Fruit fly (Drosophila melanogaster) whole organism, embryonic: ENCODE data around the gene HtrA2.

Experiments
- CG10209 ChIP-seq: fragments of 200-800 bp; sonication (Bioruptor generic); optimal IDR thresholded peaks from 3 replicates; lab custom pipeline; 2017; ENCODE audit warnings: missing biosample characterization, mild to moderate bottlenecking, missing genetic modification characterization, missing genetic modification reagents
- CG10543 ChIP-seq: fragments of 200-800 bp; sonication (Bioruptor generic); optimal IDR thresholded peaks from 3 replicates; lab custom pipeline; 2017; ENCODE audit warnings: missing biosample characterization, mild to moderate bottlenecking, missing genetic modification characterization, moderate library complexity
- CG12155 ChIP-seq: fragments of 200-800 bp; sonication (Bioruptor generic); optimal IDR thresholded peaks from 3 replicates; lab custom pipeline; 2016; ENCODE audit warnings: missing biosample characterization, missing genetic modification characterization
- CG12299 ChIP-seq: fragments of 200-800 bp; sonication (Bioruptor generic); optimal IDR thresholded peaks from 2 replicates; lab custom pipeline; 2018; ENCODE audit warnings: missing biosample characterization, mild to moderate bottlenecking, missing genetic modification characterization
- CG12769 ChIP-seq: fragments of 200-800 bp; sonication (Bioruptor generic); optimal IDR thresholded peaks from 2 replicates; lab custom pipeline; 2019; ENCODE audit warnings: missing biosample characterization, mild to moderate bottlenecking, missing genetic modification characterization, moderate library complexity
- CG13296 ChIP-seq: fragments of 200-800 bp; sonication (Bioruptor generic); optimal IDR thresholded peaks from 3 replicates; lab custom pipeline; 2018; ENCODE audit warnings: missing biosample characterization, mild to moderate bottlenecking, missing genetic modification characterization
- CG14014 ChIP-seq: fragments of 200-800 bp; sonication (Bioruptor generic); IDR thresholded peaks from 2 replicates; pipeline ENCODE4 v1.3.6; 2022; ENCODE audit warnings: missing biosample characterization, missing genetic modification characterization
- CG15011 ChIP-seq: fragments of 200-800 bp; sonication (Bioruptor generic); optimal IDR thresholded peaks from 3 replicates; lab custom pipeline; 2018; ENCODE audit warnings: missing biosample characterization, mild to moderate bottlenecking, missing genetic modification characterization
- CG2120 ChIP-seq: fragments of 200-800 bp; sonication (Bioruptor generic); optimal IDR thresholded peaks from 3 replicates; lab custom pipeline; 2016; ENCODE audit warnings: missing biosample characterization, missing genetic modification characterization
- CG2678 ChIP-seq: fragments of 200-800 bp; sonication (Bioruptor generic); optimal IDR thresholded peaks from 3 replicates; lab custom pipeline; 2019; ENCODE audit warnings: missing biosample characterization, mild to moderate bottlenecking, missing genetic modification characterization, moderate library complexity
- CG31441 ChIP-seq: fragments of 200-800 bp; sonication (Bioruptor generic); IDR thresholded peaks from 2 replicates; pipeline ENCODE4 v1.3.6; 2022; ENCODE audit warnings: missing biosample characterization, missing genetic modification characterization
- CG34376 ChIP-seq: fragments of 200-800 bp; sonication (Bioruptor generic); optimal IDR thresholded peaks from 2 replicates; lab custom pipeline; 2018; ENCODE audit warnings: missing biosample characterization, mild to moderate bottlenecking, missing genetic modification characterization
- CG4854 ChIP-seq: fragments of 200-800 bp; sonication (Bioruptor generic); optimal IDR thresholded peaks from 2 replicates; lab custom pipeline; 2016; ENCODE audit warnings: missing biosample characterization, missing genetic modification characterization, inconsistent platforms
- CG6683 ChIP-seq: fragments of 200-800 bp; sonication (Bioruptor generic); optimal IDR thresholded peaks from 2 replicates; lab custom pipeline; 2017; ENCODE audit warnings: missing biosample characterization, mild to moderate bottlenecking, missing genetic modification characterization, missing genetic modification reagents
- CG7987 ChIP-seq: fragments of 200-800 bp; sonication (Bioruptor generic); optimal IDR thresholded peaks from 2 replicates; lab custom pipeline; 2018; ENCODE audit warnings: missing biosample characterization, mild to moderate bottlenecking, missing genetic modification characterization, moderate library complexity
- CG8281 ChIP-seq: fragments of 200-800 bp; sonication (Bioruptor generic); optimal IDR thresholded peaks from 2 replicates; lab custom pipeline; 2018; ENCODE audit warnings: missing biosample characterization, mild to moderate bottlenecking, missing genetic modification characterization, moderate library complexity
- CG8290 ChIP-seq, 3 experiments: fragments of 200-800 bp; sonication (Bioruptor generic); optimal IDR thresholded peaks; 2 replicates each; lab custom pipeline; 2016 to 2019; ENCODE audit warnings: missing biosample characterization in 3 of 3, missing genetic modification characterization in 3 of 3, mild to moderate bottlenecking in 2 of 3, moderate library complexity in 1 of 3
- CoRest ChIP-seq: fragments of 200-800 bp; sonication (Bioruptor generic); optimal IDR thresholded peaks from 3 replicates; lab custom pipeline; 2018; ENCODE audit warnings: missing biosample characterization, mild to moderate bottlenecking, missing genetic modification characterization, moderate library complexity
- D19B ChIP-seq: fragments of 200-800 bp; sonication (Bioruptor generic); optimal IDR thresholded peaks from 2 replicates; lab custom pipeline; 2017; ENCODE audit warnings: missing biosample characterization, mild to moderate bottlenecking, missing genetic modification characterization
- Dbx ChIP-seq: fragments of 200-800 bp; sonication (Bioruptor generic); IDR thresholded peaks from 3 replicates; pipeline ENCODE4 v1.3.6; 2022; ENCODE audit warnings: missing biosample characterization, missing genetic modification characterization
- Doc2 ChIP-seq: fragments of 200-800 bp; sonication (Bioruptor generic); IDR thresholded peaks from 2 replicates; pipeline ENCODE4 v1.3.6; 2022; ENCODE audit warnings: missing biosample characterization, missing genetic modification characterization
- Hmr ChIP-seq: fragments of 200-800 bp; sonication (Bioruptor generic); optimal IDR thresholded peaks from 3 replicates; lab custom pipeline; 2017; ENCODE audit warnings: mild to moderate bottlenecking, missing biosample characterization, missing genetic modification reagents, missing genetic modification characterization
- Hr39 ChIP-seq: fragments of >200 bp; optimal IDR thresholded peaks from 2 replicates; lab custom pipeline; 2017
- Hr78 ChIP-seq, 2 experiments: fragments of 200-800 bp in 1 of 2; fragments of >200 bp in 1 of 2; sonication (Bioruptor generic) in 1 of 2; optimal IDR thresholded peaks; 2 replicates each; lab custom pipeline; 2017 to 2019; ENCODE audit warnings: missing biosample characterization in 2 of 2, missing genetic modification characterization in 2 of 2, mild to moderate bottlenecking in 1 of 2, moderate library complexity in 1 of 2
- MTF-1 ChIP-seq: fragments of 200-800 bp; sonication (Bioruptor generic); optimal IDR thresholded peaks from 2 replicates; lab custom pipeline; 2018; ENCODE audit warnings: missing biosample characterization, mild to moderate bottlenecking, missing genetic modification characterization, borderline replicate concordance
- Med ChIP-seq: fragments of 200-800 bp; sonication (Bioruptor generic); peaks from one replicate; lab custom pipeline; 2016; ENCODE audit warnings: missing biosample characterization, missing genetic modification characterization, mild to moderate bottlenecking, inconsistent platforms, moderate library complexity
- Spps ChIP-seq: fragments of 200-800 bp; sonication (Bioruptor generic); optimal IDR thresholded peaks from 2 replicates; lab custom pipeline; 2018; ENCODE audit warnings: missing biosample characterization, mild to moderate bottlenecking, missing genetic modification characterization
- Sry-δ ChIP-seq: fragments of 200-800 bp; sonication (Bioruptor generic); optimal IDR thresholded peaks from 2 replicates; lab custom pipeline; 2016; ENCODE audit warnings: missing biosample characterization, missing genetic modification characterization
- YL-1 ChIP-seq: fragments of 200-800 bp; sonication (Bioruptor generic); optimal IDR thresholded peaks from 3 replicates; lab custom pipeline; 2017; ENCODE audit warnings: missing biosample characterization, mild to moderate bottlenecking, missing genetic modification characterization
- ara ChIP-seq: fragments of 200-800 bp; sonication (Bioruptor generic); IDR thresholded peaks from 2 replicates; pipeline ENCODE4 v1.3.6; 2022; ENCODE audit warnings: missing biosample characterization, missing genetic modification characterization
- az2 ChIP-seq: fragments of 200-800 bp; sonication (Bioruptor generic); optimal IDR thresholded peaks from 3 replicates; lab custom pipeline; 2016; ENCODE audit warnings: missing biosample characterization, missing genetic modification characterization
- caup ChIP-seq: fragments of 200-800 bp; sonication (Bioruptor generic); optimal IDR thresholded peaks from 3 replicates; lab custom pipeline; 2017; ENCODE audit warnings: missing biosample characterization, mild to moderate bottlenecking, missing genetic modification characterization, moderate library complexity; ENCODE audit not compliant: severe bottlenecking
- chinmo ChIP-seq: fragments of 200-800 bp; sonication (Bioruptor generic); IDR thresholded peaks from 4 replicates; pipeline ENCODE4 v1.3.6; 2022; ENCODE audit warnings: missing biosample characterization, missing genetic modification characterization; ENCODE audit not compliant: partially characterized antibody
- chn ChIP-seq: fragments of 200-800 bp; sonication (Bioruptor generic); optimal IDR thresholded peaks from 2 replicates; lab custom pipeline; 2016; ENCODE audit warnings: missing biosample characterization, missing genetic modification characterization
- cwo ChIP-seq: fragments of 200-800 bp; sonication (Bioruptor generic); optimal IDR thresholded peaks from 3 replicates; lab custom pipeline; 2017; ENCODE audit warnings: missing biosample characterization, missing genetic modification characterization, mild to moderate bottlenecking, moderate library complexity, missing genetic modification reagents
- fd3F ChIP-seq: fragments of 200-800 bp; sonication (Bioruptor generic); optimal IDR thresholded peaks from 2 replicates; lab custom pipeline; 2018; ENCODE audit warnings: missing biosample characterization, mild to moderate bottlenecking, missing genetic modification characterization, moderate library complexity
- gro ChIP-seq: fragments of 200-800 bp; sonication (Bioruptor generic); optimal IDR thresholded peaks from 2 replicates; lab custom pipeline; 2016; ENCODE audit warnings: missing biosample characterization, missing genetic modification characterization
- gsb ChIP-seq: fragments of 200-800 bp; sonication (Bioruptor generic); IDR thresholded peaks from 2 replicates; pipeline ENCODE4 v1.3.6; 2022; ENCODE audit warnings: missing biosample characterization, missing genetic modification characterization
- hkb ChIP-seq, 2 experiments: fragments of 200-800 bp in 1 of 2; fragments of >200 bp in 1 of 2; sonication (Bioruptor generic) in 1 of 2; IDR thresholded peaks in 1 of 2; optimal IDR thresholded peaks in 1 of 2; 2 replicates each; pipeline versions ENCODE4 v1.3.6 to Lab custom; 2017 to 2022; ENCODE audit warnings: missing biosample characterization in 1 of 2, missing genetic modification characterization in 1 of 2
- insv ChIP-seq, 2 experiments: fragments of 200-800 bp; sonication (Bioruptor generic); optimal IDR thresholded peaks; 3 replicates each; lab custom pipeline; 2016 to 2018; ENCODE audit warnings: missing biosample characterization in 2 of 2, missing genetic modification characterization in 2 of 2
- kni ChIP-seq: fragments of 200-800 bp; sonication (Bioruptor generic); optimal IDR thresholded peaks from 3 replicates; lab custom pipeline; 2017; ENCODE audit warnings: mild to moderate bottlenecking, missing biosample characterization, missing genetic modification reagents, missing genetic modification characterization
- mirr ChIP-seq: fragments of 200-800 bp; sonication (Bioruptor generic); optimal IDR thresholded peaks from 3 replicates; lab custom pipeline; 2018; ENCODE audit warnings: missing biosample characterization, mild to moderate bottlenecking, missing genetic modification characterization
- nmo ChIP-seq: fragments of 200-800 bp; sonication (Bioruptor generic); optimal IDR thresholded peaks from 2 replicates; lab custom pipeline; 2018; ENCODE audit warnings: missing biosample characterization, mild to moderate bottlenecking, missing genetic modification characterization, moderate library complexity
- salm ChIP-seq: fragments of 200-800 bp; sonication (Bioruptor generic); optimal IDR thresholded peaks from 2 replicates; lab custom pipeline; 2018; ENCODE audit warnings: missing biosample characterization, mild to moderate bottlenecking, missing genetic modification characterization
- slou ChIP-seq: fragments of 200-800 bp; sonication (Bioruptor generic); optimal IDR thresholded peaks from 3 replicates; lab custom pipeline; 2016; ENCODE audit warnings: missing biosample characterization, missing genetic modification characterization
- vnd ChIP-seq: fragments of 200-800 bp; sonication (Bioruptor generic); IDR thresholded peaks from 3 replicates; pipeline ENCODE4 v1.3.6; 2022; ENCODE audit warnings: missing biosample characterization, missing genetic modification characterization; ENCODE audit not compliant: partially characterized antibody
- wek ChIP-seq: fragments of 200-800 bp; sonication (Bioruptor generic); optimal IDR thresholded peaks from 3 replicates; lab custom pipeline; 2018; ENCODE audit warnings: missing biosample characterization, mild to moderate bottlenecking, missing genetic modification characterization, moderate library complexity
- z ChIP-seq: fragments of 200-800 bp; sonication (Bioruptor generic); IDR thresholded peaks from 3 replicates; pipeline ENCODE4 v1.3.6; 2022; ENCODE audit warnings: missing biosample characterization, missing genetic modification characterization

The HtrA2 gene

DNA sequence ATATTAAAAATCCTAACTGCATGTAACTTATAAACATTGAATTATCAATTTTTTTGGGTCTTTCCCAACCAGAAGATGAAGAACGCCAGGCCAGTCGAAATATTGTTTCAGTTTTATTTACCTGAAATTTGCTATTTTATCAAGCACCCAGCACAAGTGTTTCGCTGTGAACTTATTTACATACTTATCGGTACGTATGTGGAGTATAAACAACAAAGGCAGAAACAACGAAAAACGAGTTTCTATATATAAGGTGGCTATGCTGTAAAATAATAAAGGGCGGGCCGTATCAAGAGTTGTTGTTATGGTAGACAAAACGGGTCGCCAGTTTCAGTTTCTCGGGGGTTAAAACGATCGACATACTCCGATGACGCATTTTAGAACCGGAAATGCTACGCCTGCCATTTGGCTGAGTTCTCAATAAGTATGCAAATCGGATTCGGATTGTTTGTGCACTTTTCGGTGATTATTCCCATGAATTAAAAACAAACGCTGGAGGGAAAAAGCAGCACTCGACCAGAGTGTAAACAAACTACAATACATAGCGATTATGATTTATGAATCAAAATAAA is 31.8 kb downstream of the HtrA2 start (continued):
- TF ChIP-seq CG12155 (GFP tag; lab: Kevin White, UChicago) (no peak), MTF-1 (GFP tag; lab: Kevin White, UChicago) (peak; percentile 6), CG15011 (GFP tag; lab: Kevin White, UChicago) (peak; percentile 47), nmo (GFP tag; lab: Kevin White, UChicago) (no peak), CG8290 (GFP tag; optimal IDR thresholded peaks at IDR 0.05; lab: Kevin White, UChicago) (no peak), CG8290 (tag; optimal IDR thresholded peaks at IDR 0.05; lab: Kevin White, UChicago) (peak in 1 of 2 experiments; percentile 73), Med (peak; percentile 84), fd3F (GFP tag; lab: Kevin White, UChicago) (peak; percentile 58), CG31441 (no peak), chinmo (peak; percentile 66; the same call in 1 of the 4 replicates), Dbx (GFP tag; lab: Robert Waterston, UW) (no peak), CG6683 (GFP tag; lab: Kevin White, UChicago) (peak; percentile 11), Hr39 (lab: Kevin White, UChicago) (no peak), Spps (no peak), az2 (GFP tag; lab: Kevin White, UChicago) (no peak), CG10209 (peak; percentile 14), gsb (0 out of 2 replicates have a peak, but pooled peaks have one; percentile 16), Hr78 (GFP tag; optimal IDR thresholded peaks at IDR 0.05; lab: Kevin White, UChicago) (no peak), wek (GFP tag; lab: Kevin White, UChicago) (peak; percentile 55), CG34376 (GFP tag; lab: Kevin White, UChicago) (peak; percentile 22), z (GFP tag; lab: Robert Waterston, UW) (no peak), Doc2 (GFP tag; lab: Robert Waterston, UW) (no peak), Sry-δ (GFP tag; lab: Kevin White, UChicago) (no peak), insv (GFP tag; optimal IDR thresholded peaks at IDR 0.05; lab: Kevin White, UChicago) (peak in 1 of 2 experiments; percentile 11), cwo (GFP tag; lab: Kevin White, UChicago) (peak; percentile 17), Hmr (GFP tag; lab: Kevin White, UChicago) (peak; percentile 69), CG14014 (GFP tag; lab: Robert Waterston, UW) (peak; percentile 41; the same call in 1 of the 2 replicates), CG4854 (no peak), YL-1 (peak; percentile 0), hkb (optimal IDR thresholded peaks at IDR 0.05; lab: Kevin White, UChicago) (no peak), hkb (GFP tag; IDR thresholded peaks at IDR 0.05; lab: Robert Waterston, UW) (peak; percentile 49), CG8281 (tag; lab: Kevin White, UChicago) (no peak), D19B (peak; percentile 13), slou (GFP tag; lab: Kevin White, UChicago) (no peak), CG12769 (tag; lab: Kevin White, UChicago) (peak; percentile 67), mirr (GFP tag; lab: Kevin White, UChicago) (peak; percentile 65), chn (GFP tag; lab: Kevin White, UChicago) (no peak), vnd (GFP tag; lab: Robert Waterston, UW) (no peak), CG2120 (GFP tag; lab: Kevin White, UChicago) (peak; percentile 23), CG7987 (peak; percentile 35), kni (peak; percentile 4), gro (GFP tag; lab: Kevin White, UChicago) (peak; percentile 7), caup (peak; percentile 38), CG10543 (GFP tag; lab: Kevin White, UChicago) (peak; percentile 63), CoRest (tag; lab: Kevin White, UChicago) (peak; percentile 26), salm (tag; lab: Kevin White, UChicago) (no peak), CG13296 (GFP tag; lab: Kevin White, UChicago) (peak; percentile 70), CG12299 (tag; lab: Kevin White, UChicago) (peak; percentile 6), CG2678 (peak; percentile 64), ara (no peak)
